Fruit fly (Drosophila melanogaster) whole organism, wandering third instar larva: Measurements from ENCODE around the gene RhoBTB.
A peak's percentile ranks its signal among the peaks of the same experiment; 100 is the strongest.

ENCODE experiments used
- Abd-B ChIP-seq: fragments of >200 bp; optimal IDR thresholded peaks from 2 replicates; lab custom pipeline; 2017; ENCODE audit warnings: missing biosample characterization, missing genetic modification characterization
- CG32264 ChIP-seq: fragments of 200-800 bp; sonication (Bioruptor generic); optimal IDR thresholded peaks from 2 replicates; lab custom pipeline; 2016; ENCODE audit warnings: missing biosample characterization, missing genetic modification characterization
- CrebA ChIP-seq: fragments of 200-800 bp; sonication (Bioruptor generic); optimal IDR thresholded peaks from 2 replicates; lab custom pipeline; 2016; ENCODE audit warnings: missing biosample characterization, mild to moderate bottlenecking, missing genetic modification characterization, borderline replicate concordance
- Dfd ChIP-seq: fragments of >200 bp; optimal IDR thresholded peaks from 2 replicates; lab custom pipeline; 2017; ENCODE audit warnings: missing biosample characterization, missing genetic modification characterization
- Dif ChIP-seq: fragments of 200-275, 200-300 bp; sonication (Bioruptor generic); optimal IDR thresholded peaks from 2 replicates; lab custom pipeline; 2018; ENCODE audit warnings: missing biosample characterization, missing genetic modification characterization; ENCODE audit not compliant: partially characterized antibody
- GATAd ChIP-seq: sonication (Bioruptor generic); optimal IDR thresholded peaks from 2 replicates; lab custom pipeline; 2016; ENCODE audit warnings: missing biosample characterization, missing genetic modification characterization
- HLH106 ChIP-seq: fragments of 200-800 bp; optimal IDR thresholded peaks from 3 replicates; lab custom pipeline; 2019; ENCODE audit warnings: missing biosample characterization, mild to moderate bottlenecking, missing genetic modification characterization, moderate library complexity
- Hnf4 ChIP-seq: fragments of 200-800 bp; sonication (Bioruptor generic); optimal IDR thresholded peaks from 2 replicates; lab custom pipeline; 2016; ENCODE audit warnings: missing biosample characterization, mild to moderate bottlenecking, missing genetic modification characterization
- Hr78 ChIP-seq: fragments of >200 bp; optimal IDR thresholded peaks from 2 replicates; lab custom pipeline; 2017; ENCODE audit warnings: missing biosample characterization, missing genetic modification characterization
- Hr83 ChIP-seq: fragments of 200-300 bp; sonication (Bioruptor generic); optimal IDR thresholded peaks from 2 replicates; lab custom pipeline; 2016; ENCODE audit warnings: missing biosample characterization, mild to moderate bottlenecking, missing genetic modification characterization, moderate library complexity; ENCODE audit not compliant: poor library complexity, severe bottlenecking
- Jra ChIP-seq: sonication (Bioruptor generic); optimal IDR thresholded peaks from 2 replicates; lab custom pipeline; 2016; ENCODE audit warnings: missing biosample characterization, missing genetic modification characterization
- Mio ChIP-seq: sonication (Bioruptor generic); optimal IDR thresholded peaks from 2 replicates; lab custom pipeline; 2016; ENCODE audit warnings: missing biosample characterization, missing genetic modification characterization
- Myc ChIP-seq: fragments of >200 bp; optimal IDR thresholded peaks from 2 replicates; lab custom pipeline; 2017
- N ChIP-seq: fragments of >200 bp; optimal IDR thresholded peaks from 2 replicates; lab custom pipeline; 2018; ENCODE audit warnings: missing biosample characterization, missing external identifiers, missing genetic modification characterization
- OdsH ChIP-seq: fragments of 200-800 bp; sonication (Bioruptor generic); optimal IDR thresholded peaks from 2 replicates; lab custom pipeline; 2016; ENCODE audit warnings: missing biosample characterization, mild to moderate bottlenecking, missing genetic modification characterization
- Rel ChIP-seq, 2 experiments: fragments of 200-800 bp; sonication (Bioruptor generic) in 1 of 2; optimal IDR thresholded peaks; 2 replicates in 1 of 2; 3 replicates in 1 of 2; lab custom pipeline; 2016 to 2019; ENCODE audit warnings: mild to moderate bottlenecking in 2 of 2, missing biosample characterization in 2 of 2, missing genetic modification characterization in 2 of 2, moderate library complexity in 1 of 2
- Sp1 ChIP-seq: fragments of 200-800 bp; sonication (Bioruptor generic); optimal IDR thresholded peaks from 3 replicates; lab custom pipeline; 2019; ENCODE audit warnings: missing biosample characterization, mild to moderate bottlenecking, missing genetic modification characterization, moderate library complexity
- Vsx2 ChIP-seq: fragments of 200-300, 225-300 bp; sonication (Bioruptor generic); optimal IDR thresholded peaks from 2 replicates; lab custom pipeline; 2018; ENCODE audit warnings: missing biosample characterization, missing genetic modification characterization; ENCODE audit not compliant: partially characterized antibody
- br ChIP-seq: fragments of 200-800 bp; sonication (Bioruptor generic); optimal IDR thresholded peaks from 2 replicates; lab custom pipeline; 2016; ENCODE audit warnings: missing biosample characterization, missing genetic modification characterization
- brk ChIP-seq: fragments of 200-800 bp; sonication (Bioruptor generic); optimal IDR thresholded peaks from 2 replicates; lab custom pipeline; 2016; ENCODE audit warnings: missing biosample characterization, mild to moderate bottlenecking, missing genetic modification characterization
- dl ChIP-seq, 2 experiments: fragments of 175-275, 200-275 bp in 1 of 2; fragments of 200-275 bp in 1 of 2; sonication (Bioruptor generic); optimal IDR thresholded peaks; lab custom pipeline; 2018; ENCODE audit warnings: mild to moderate bottlenecking in 2 of 2, missing biosample characterization in 2 of 2, missing genetic modification characterization in 2 of 2, moderate library complexity in 2 of 2; ENCODE audit not compliant: partially characterized antibody in 2 of 2, insufficient read depth in 1 of 2
- dmrt93B ChIP-seq: fragments of 200-800 bp; sonication (Bioruptor generic); optimal IDR thresholded peaks from 2 replicates; lab custom pipeline; 2018; ENCODE audit warnings: missing biosample characterization, mild to moderate bottlenecking, missing genetic modification characterization
- dsf ChIP-seq: sonication (Bioruptor generic); optimal IDR thresholded peaks from 2 replicates; lab custom pipeline; 2016; ENCODE audit warnings: missing biosample characterization, missing genetic modification characterization, borderline replicate concordance
- ey ChIP-seq: fragments of 200-800 bp; sonication (Bioruptor generic); optimal IDR thresholded peaks from 2 replicates; lab custom pipeline; 2016; ENCODE audit warnings: missing biosample characterization, missing genetic modification characterization
- foxo ChIP-seq, 2 experiments: fragments of 200-800 bp; sonication (Bioruptor generic); optimal IDR thresholded peaks; 2 replicates in 1 of 2; 3 replicates in 1 of 2; lab custom pipeline; 2016 to 2017; ENCODE audit warnings: missing biosample characterization in 2 of 2, missing genetic modification characterization in 2 of 2
- fru ChIP-seq: fragments of 200-800 bp; sonication (Bioruptor generic); optimal IDR thresholded peaks from 3 replicates; lab custom pipeline; 2016; ENCODE audit warnings: missing biosample characterization, mild to moderate bottlenecking, missing genetic modification characterization
- h ChIP-seq: fragments of 200-800 bp; sonication (Bioruptor generic); optimal IDR thresholded peaks from 3 replicates; lab custom pipeline; 2016; ENCODE audit warnings: missing biosample characterization, mild to moderate bottlenecking, missing genetic modification characterization
- jim ChIP-seq: fragments of 175-275, 200-325 bp; sonication (Bioruptor generic); optimal IDR thresholded peaks from 2 replicates; lab custom pipeline; 2016; ENCODE audit warnings: missing biosample characterization, mild to moderate bottlenecking, missing genetic modification characterization
- lola ChIP-seq: fragments of >200 bp; optimal IDR thresholded peaks from 2 replicates; lab custom pipeline; 2017; ENCODE audit warnings: missing biosample characterization, missing genetic modification characterization
- pan ChIP-seq: fragments of >200 bp; optimal IDR thresholded peaks from 2 replicates; lab custom pipeline; 2017
- psq ChIP-seq: fragments of 200-800 bp; sonication (Bioruptor generic); optimal IDR thresholded peaks from 3 replicates; lab custom pipeline; 2017; ENCODE audit warnings: missing biosample characterization, mild to moderate bottlenecking, missing genetic modification characterization, moderate library complexity
- rgr ChIP-seq: fragments of 200-800 bp; sonication (Bioruptor generic); optimal IDR thresholded peaks from 3 replicates; lab custom pipeline; 2016; ENCODE audit warnings: missing biosample characterization, mild to moderate bottlenecking, missing genetic modification characterization
- sage ChIP-seq: fragments of 200-800 bp; sonication (Bioruptor generic); optimal IDR thresholded peaks from 2 replicates; lab custom pipeline; 2016; ENCODE audit warnings: missing biosample characterization, mild to moderate bottlenecking, missing genetic modification characterization
- tai ChIP-seq: sonication (Bioruptor generic); optimal IDR thresholded peaks from 2 replicates; lab custom pipeline; 2016; ENCODE audit warnings: missing biosample characterization, missing genetic modification characterization
- usp ChIP-seq: fragments of >200 bp; optimal IDR thresholded peaks from 2 replicates; lab custom pipeline; 2017; ENCODE audit warnings: missing biosample characterization, missing genetic modification characterization
- woc ChIP-seq: sonication (Bioruptor generic); optimal IDR thresholded peaks from 2 replicates; lab custom pipeline; 2016; ENCODE audit warnings: missing biosample characterization, mild to moderate bottlenecking, missing genetic modification characterization

The RhoBTB gene

dm6 chr3L:20353726-20354332 lies 22.2 kb upstream of the RhoBTB start:
- no peak for TF ChIP-seq lola
- no peak for TF ChIP-seq Hr78 (GFP tag; lab: Kevin White, UChicago)
- no peak for TF ChIP-seq Dif (GFP tag; lab: Kevin White, UChicago)
- TF ChIP-seq Hr83 (GFP tag; lab: Kevin White, UChicago) = peak; percentile 10
- no peak for TF ChIP-seq CrebA (GFP tag; lab: Kevin White, UChicago)
- peak; percentile 13 for TF ChIP-seq rgr
- TF ChIP-seq woc = no peak
- TF ChIP-seq GATAd (GFP tag; lab: Kevin White, UChicago) = no peak
- TF ChIP-seq Mio (GFP tag; lab: Kevin White, UChicago) = no peak
- no peak for TF ChIP-seq Jra (GFP tag; lab: Kevin White, UChicago)
- peak; percentile 42 for TF ChIP-seq h (GFP tag; lab: Kevin White, UChicago)
- no peak for TF ChIP-seq HLH106 (tag; lab: Kevin White, UChicago)
- TF ChIP-seq Dfd (GFP tag; lab: Kevin White, UChicago) = no peak
- no peak for TF ChIP-seq sage (GFP tag; lab: Kevin White, UChicago)
- no peak for TF ChIP-seq N (GFP tag; lab: Kevin White, UChicago)
- no peak for TF ChIP-seq dsf (GFP tag; lab: Kevin White, UChicago)
- TF ChIP-seq Abd-B (GFP tag; lab: Kevin White, UChicago) = no peak
- no peak for TF ChIP-seq brk (GFP tag; lab: Kevin White, UChicago)
- no peak for TF ChIP-seq CG32264 (GFP tag; lab: Kevin White, UChicago)
- TF ChIP-seq jim (GFP tag; lab: Kevin White, UChicago) = no peak
- TF ChIP-seq OdsH = peak; percentile 15
- TF ChIP-seq ey (GFP tag; lab: Kevin White, UChicago) = peak; percentile 51
- no peak for TF ChIP-seq br (GFP tag; lab: Kevin White, UChicago)
- no peak for TF ChIP-seq Sp1 (GFP tag; lab: Kevin White, UChicago)
- TF ChIP-seq pan (lab: Kevin White, UChicago) = no peak
- TF ChIP-seq Hnf4 (GFP tag; lab: Kevin White, UChicago) = no peak
- TF ChIP-seq tai = no peak
- no peak for TF ChIP-seq usp (GFP tag; lab: Kevin White, UChicago)
- no peak for TF ChIP-seq Vsx2 (GFP tag; lab: Kevin White, UChicago)
- peak; percentile 57 for TF ChIP-seq fru
- TF ChIP-seq Rel (GFP tag; optimal IDR thresholded peaks at IDR 0.05; lab: Kevin White, UChicago) = no peak
- TF ChIP-seq Rel (tag; optimal IDR thresholded peaks at IDR 0.05; lab: Kevin White, UChicago) = peak; percentile 70
- no peak for TF ChIP-seq Myc (lab: Kevin White, UChicago)
- TF ChIP-seq psq (GFP tag; lab: Kevin White, UChicago) = peak; percentile 12
- no peak for TF ChIP-seq dl (GFP tag; optimal IDR thresholded peaks at IDR 0.05; lab: Kevin White, UChicago; ENCODE audit: insufficient read depth in 1 of 2, partially characterized antibody in 2 of 2)
- no peak for TF ChIP-seq dmrt93B (GFP tag; lab: Kevin White, UChicago)
- TF ChIP-seq foxo (GFP tag; optimal IDR thresholded peaks at IDR 0.05; lab: Kevin White, UChicago) = no peak
- TF ChIP-seq, all 38 proteins: peak for 8

- no peak for TF ChIP-seq fru
- no peak for TF ChIP-seq HLH106 (tag; lab: Kevin White, UChicago)
These were observed 21.7 kb upstream of the RhoBTB start for dm6 chr3L:20354363-20354762.

dm6 chr3L:20354872-20355271 lies 21.2 kb upstream of the RhoBTB start:
- TF ChIP-seq CG32264 (GFP tag; lab: Kevin White, UChicago) (no peak), Rel (GFP tag; optimal IDR thresholded peaks at IDR 0.05; lab: Kevin White, UChicago) (no peak), Rel (tag; optimal IDR thresholded peaks at IDR 0.05; lab: Kevin White, UChicago) (peak; percentile 2)
